Fruit fly (Drosophila melanogaster) whole organism, embryonic: ENCODE measurements around the gene ABCB7.

ENCODE experiments used
- Antp ChIP-seq: fragments of 200-800 bp; sonication (Bioruptor generic); optimal IDR thresholded peaks from 3 replicates; lab custom pipeline; 2016; ENCODE audit warnings: missing biosample characterization, missing genetic modification characterization
- CG10274 ChIP-seq: fragments of 200-800 bp; sonication (Bioruptor generic); optimal IDR thresholded peaks from 3 replicates; lab custom pipeline; 2017; ENCODE audit warnings: missing biosample characterization, mild to moderate bottlenecking, missing genetic modification characterization
- CG10321 ChIP-seq: fragments of 200-800 bp; sonication (Bioruptor generic); IDR thresholded peaks from 2 replicates; pipeline ENCODE4 v1.3.6; 2022; ENCODE audit warnings: missing biosample characterization, missing genetic modification characterization
- CG11695 ChIP-seq: fragments of 200-800 bp; sonication (Bioruptor generic); IDR thresholded peaks from 3 replicates; pipeline ENCODE4 v1.3.6; 2022; ENCODE audit warnings: missing biosample characterization, missing genetic modification characterization
- CG12744 ChIP-seq: fragments of 200-800 bp; sonication (Bioruptor generic); optimal IDR thresholded peaks from 2 replicates; lab custom pipeline; 2016; ENCODE audit warnings: missing biosample characterization, missing genetic modification characterization
- CG14441 ChIP-seq: fragments of 200-800 bp; sonication (Bioruptor generic); IDR thresholded peaks from 2 replicates; pipeline ENCODE4 v1.3.6; 2022; ENCODE audit warnings: missing biosample characterization, missing genetic modification characterization
- CG15011 ChIP-seq: fragments of 200-800 bp; sonication (Bioruptor generic); optimal IDR thresholded peaks from 3 replicates; lab custom pipeline; 2018; ENCODE audit warnings: missing biosample characterization, mild to moderate bottlenecking, missing genetic modification characterization
- CG15601 ChIP-seq: fragments of 200-800 bp; sonication (Bioruptor generic); optimal IDR thresholded peaks from 3 replicates; lab custom pipeline; 2019; ENCODE audit warnings: missing biosample characterization, mild to moderate bottlenecking, missing genetic modification characterization, moderate library complexity
- CG1602 ChIP-seq: fragments of 200-800 bp; sonication (Bioruptor generic); optimal IDR thresholded peaks from 3 replicates; lab custom pipeline; 2016; ENCODE audit warnings: missing biosample characterization, missing genetic modification characterization
- CG17186 ChIP-seq: fragments of 200-800 bp; sonication (Bioruptor generic); optimal IDR thresholded peaks from 3 replicates; lab custom pipeline; 2017; ENCODE audit warnings: missing biosample characterization, missing genetic modification reagents, missing genetic modification characterization
- CG17612 ChIP-seq: fragments of 200-800 bp; sonication (Bioruptor generic); IDR thresholded peaks from 2 replicates; pipeline ENCODE4 v1.3.6; 2022; ENCODE audit warnings: missing biosample characterization, missing genetic modification characterization
- CG18262 ChIP-seq: fragments of 200-800 bp; optimal IDR thresholded peaks from 3 replicates; lab custom pipeline; 2019; ENCODE audit warnings: missing biosample characterization, mild to moderate bottlenecking, missing genetic modification characterization, moderate library complexity
- CG1832 ChIP-seq: fragments of 200-800 bp; sonication (Bioruptor generic); optimal IDR thresholded peaks from 2 replicates; lab custom pipeline; 2017; ENCODE audit warnings: missing biosample characterization, mild to moderate bottlenecking, missing genetic modification characterization, inconsistent platforms
- CG18619 ChIP-seq: fragments of 200-800 bp; sonication (Bioruptor generic); optimal IDR thresholded peaks from 3 replicates; lab custom pipeline; 2017; ENCODE audit warnings: missing biosample characterization, mild to moderate bottlenecking, missing genetic modification characterization
- CG2889 ChIP-seq: fragments of 200-800 bp; sonication (Bioruptor generic); IDR thresholded peaks from 3 replicates; pipeline ENCODE4 v1.3.6; 2022; ENCODE audit warnings: missing biosample characterization, missing genetic modification characterization
- CG34376 ChIP-seq: fragments of 200-800 bp; sonication (Bioruptor generic); optimal IDR thresholded peaks from 2 replicates; lab custom pipeline; 2018; ENCODE audit warnings: missing biosample characterization, mild to moderate bottlenecking, missing genetic modification characterization
- CG42726 ChIP-seq: fragments of 200-800 bp; sonication (Bioruptor generic); IDR thresholded peaks from 2 replicates; pipeline ENCODE4 v1.3.6; 2022; ENCODE audit warnings: missing biosample characterization, missing genetic modification characterization; ENCODE audit not compliant: partially characterized antibody
- CG6654 ChIP-seq: fragments of 200-800 bp; sonication (Bioruptor generic); optimal IDR thresholded peaks from 2 replicates; lab custom pipeline; 2017; ENCODE audit warnings: missing biosample characterization, mild to moderate bottlenecking, missing genetic modification characterization
- CkIIα-i1 ChIP-seq: fragments of 200-800 bp; sonication (Bioruptor generic); IDR thresholded peaks from 2 replicates; pipeline ENCODE4 v1.3.6; 2022; ENCODE audit warnings: missing biosample characterization, missing genetic modification characterization
- CrebB ChIP-seq: fragments of 200-800 bp; sonication (Bioruptor generic); optimal IDR thresholded peaks from 3 replicates; lab custom pipeline; 2018; ENCODE audit warnings: missing biosample characterization, mild to moderate bottlenecking, missing genetic modification characterization
- Dad ChIP-seq: fragments of 200-800 bp; sonication (Bioruptor generic); optimal IDR thresholded peaks from 3 replicates; lab custom pipeline; 2016; ENCODE audit warnings: missing biosample characterization, missing genetic modification characterization
- Deaf1 ChIP-seq: fragments of 200-800 bp; optimal IDR thresholded peaks from 3 replicates; lab custom pipeline; 2019; ENCODE audit warnings: missing biosample characterization, mild to moderate bottlenecking, missing genetic modification characterization, moderate library complexity
- HLH4C ChIP-seq: fragments of 200-800 bp; sonication (Bioruptor generic); IDR thresholded peaks from 3 replicates; pipeline ENCODE4 v1.3.6; 2022; ENCODE audit warnings: missing biosample characterization, missing genetic modification characterization; ENCODE audit not compliant: partially characterized antibody
- Hey ChIP-seq: fragments of 200-800 bp; sonication (Bioruptor generic); optimal IDR thresholded peaks from 3 replicates; lab custom pipeline; 2018; ENCODE audit warnings: missing biosample characterization, mild to moderate bottlenecking, missing genetic modification characterization
- Hr3 ChIP-seq: fragments of 200-800 bp; sonication (Bioruptor generic); optimal IDR thresholded peaks from 3 replicates; lab custom pipeline; 2016; ENCODE audit warnings: missing biosample characterization, missing genetic modification characterization
- Hr39 ChIP-seq: fragments of >200 bp; optimal IDR thresholded peaks from 2 replicates; lab custom pipeline; 2017
- Kr ChIP-seq: fragments of 200-800 bp; sonication (Bioruptor generic); optimal IDR thresholded peaks from 2 replicates; lab custom pipeline; 2017; ENCODE audit warnings: missing biosample characterization, mild to moderate bottlenecking, missing genetic modification characterization
- Lpt ChIP-seq: fragments of >200 bp; optimal IDR thresholded peaks from 2 replicates; lab custom pipeline; 2018; ENCODE audit warnings: missing biosample characterization, missing genetic modification characterization
- MBD-R2 ChIP-seq: fragments of 200-800 bp; sonication (Bioruptor generic); IDR thresholded peaks from 2 replicates; pipeline ENCODE4 v1.3.6; 2022; ENCODE audit warnings: missing biosample characterization, missing genetic modification characterization
- Neu2 ChIP-seq: fragments of 200-800 bp; sonication (Bioruptor generic); optimal IDR thresholded peaks from 3 replicates; lab custom pipeline; 2016; ENCODE audit warnings: missing biosample characterization, missing genetic modification characterization, borderline replicate concordance
- Ptx1 ChIP-seq: fragments of 200-800 bp; sonication (Bioruptor generic); IDR thresholded peaks from 2 replicates; pipeline ENCODE4 v1.3.6; 2022; ENCODE audit warnings: missing biosample characterization, missing genetic modification characterization
- Sox100B ChIP-seq: fragments of 200-800 bp; sonication (Bioruptor generic); optimal IDR thresholded peaks from 3 replicates; lab custom pipeline; 2018; ENCODE audit warnings: missing biosample characterization, mild to moderate bottlenecking, missing genetic modification characterization
- TFAM ChIP-seq: fragments of 200-800 bp; sonication (Bioruptor generic); optimal IDR thresholded peaks from 2 replicates; lab custom pipeline; 2017; ENCODE audit warnings: missing biosample characterization, missing genetic modification characterization, inconsistent platforms
- ab ChIP-seq: fragments of 200-800 bp; sonication (Bioruptor generic); optimal IDR thresholded peaks from 2 replicates; lab custom pipeline; 2016; ENCODE audit warnings: missing biosample characterization, missing genetic modification characterization
- aop ChIP-seq: fragments of 200-800 bp; sonication (Bioruptor generic); IDR thresholded peaks from 2 replicates; pipeline ENCODE4 v1.3.6; 2022; ENCODE audit warnings: missing biosample characterization, missing genetic modification characterization
- ase ChIP-seq: fragments of 200-800 bp; sonication (Bioruptor generic); IDR thresholded peaks from 3 replicates; pipeline ENCODE4 v1.3.6; 2022; ENCODE audit warnings: missing biosample characterization, missing genetic modification characterization
- az2 ChIP-seq: fragments of 200-800 bp; sonication (Bioruptor generic); optimal IDR thresholded peaks from 3 replicates; lab custom pipeline; 2016; ENCODE audit warnings: missing biosample characterization, missing genetic modification characterization
- br ChIP-seq: fragments of >200 bp; optimal IDR thresholded peaks from 2 replicates; lab custom pipeline; 2017
- cato ChIP-seq: fragments of 200-800 bp; sonication (Bioruptor generic); optimal IDR thresholded peaks from 2 replicates; lab custom pipeline; 2016; ENCODE audit warnings: missing biosample characterization, missing genetic modification characterization, borderline replicate concordance
- caup ChIP-seq: fragments of 200-800 bp; sonication (Bioruptor generic); optimal IDR thresholded peaks from 3 replicates; lab custom pipeline; 2017; ENCODE audit warnings: missing biosample characterization, mild to moderate bottlenecking, missing genetic modification characterization, moderate library complexity; ENCODE audit not compliant: severe bottlenecking
- crol ChIP-seq: fragments of 200-800 bp; sonication (Bioruptor generic); IDR thresholded peaks from 2 replicates; pipeline ENCODE4 v1.3.6; 2022; ENCODE audit warnings: missing biosample characterization, missing genetic modification characterization
- exex ChIP-seq: fragments of 200-800 bp; sonication (Bioruptor generic); optimal IDR thresholded peaks from 4 replicates; lab custom pipeline; 2018; ENCODE audit warnings: missing biosample characterization, mild to moderate bottlenecking, missing genetic modification characterization, moderate library complexity
- grn ChIP-seq: fragments of 200-800 bp; sonication (Bioruptor generic); optimal IDR thresholded peaks from 3 replicates; lab custom pipeline; 2017; ENCODE audit warnings: missing biosample characterization, missing genetic modification characterization
- hkb ChIP-seq, 2 experiments: fragments of 200-800 bp in 1 of 2; fragments of >200 bp in 1 of 2; sonication (Bioruptor generic) in 1 of 2; IDR thresholded peaks in 1 of 2; optimal IDR thresholded peaks in 1 of 2; 2 replicates each; pipeline versions ENCODE4 v1.3.6 to Lab custom; 2017 to 2022; ENCODE audit warnings: missing biosample characterization in 1 of 2, missing genetic modification characterization in 1 of 2
- kni ChIP-seq: fragments of 200-800 bp; sonication (Bioruptor generic); optimal IDR thresholded peaks from 3 replicates; lab custom pipeline; 2017; ENCODE audit warnings: mild to moderate bottlenecking, missing biosample characterization, missing genetic modification reagents, missing genetic modification characterization
- oc ChIP-seq: fragments of 200-800 bp; sonication (Bioruptor generic); optimal IDR thresholded peaks from 2 replicates; lab custom pipeline; 2018; ENCODE audit warnings: missing biosample characterization, mild to moderate bottlenecking, missing genetic modification characterization, moderate library complexity
- pnt ChIP-seq: fragments of 200-800 bp; sonication (Bioruptor generic); optimal IDR thresholded peaks from 3 replicates; lab custom pipeline; 2016; ENCODE audit warnings: missing biosample characterization, missing genetic modification characterization
- tll ChIP-seq, 2 experiments: fragments of 200-800 bp in 1 of 2; fragments of >200 bp in 1 of 2; sonication (Bioruptor generic) in 1 of 2; optimal IDR thresholded peaks; 2 replicates each; lab custom pipeline; 2017 to 2019; ENCODE audit warnings: missing biosample characterization in 2 of 2, missing genetic modification characterization in 2 of 2, mild to moderate bottlenecking in 1 of 2, moderate library complexity in 1 of 2
- usp ChIP-seq: fragments of >200 bp; optimal IDR thresholded peaks from 2 replicates; lab custom pipeline; 2017; ENCODE audit warnings: missing biosample characterization, missing genetic modification characterization
- wor ChIP-seq: fragments of 200-800 bp; sonication (Bioruptor generic); IDR thresholded peaks from 2 replicates; pipeline ENCODE4 v1.3.6; 2022; ENCODE audit warnings: missing biosample characterization, missing genetic modification characterization

The ABCB7 gene

dm6 chr3L:1644920-1645567 lies 26.8 kb downstream of the ABCB7 start, which contains the start of the genes alphaCOP and CG13919 (continued):
- TF ChIP-seq oc (tag; lab: Kevin White, UChicago): peak; percentile 97
- TF ChIP-seq az2: peak; percentile 98
- TF ChIP-seq CG18262 (tag; lab: Kevin White, UChicago): peak; percentile 95
- peak; percentile 80 for TF ChIP-seq aop (GFP tag; lab: Robert Waterston, UW)
- TF ChIP-seq CG15011 (GFP tag; lab: Kevin White, UChicago): no peak
- peak; percentile 61 for TF ChIP-seq CG10274 (GFP tag; lab: Kevin White, UChicago)
- TF ChIP-seq Hr39 (lab: Kevin White, UChicago): peak; percentile 23
- TF ChIP-seq hkb (optimal IDR thresholded peaks at IDR 0.05; lab: Kevin White, UChicago): no peak
- peak; percentile 94 for TF ChIP-seq hkb (GFP tag; IDR thresholded peaks at IDR 0.05; lab: Robert Waterston, UW)
- no peak for TF ChIP-seq CG42726 (GFP tag; lab: Robert Waterston, UW)
- peak; percentile 95 for TF ChIP-seq CrebB (tag; lab: Kevin White, UChicago)
- TF ChIP-seq CG15601: peak; percentile 95
- peak; percentile 75 for TF ChIP-seq TFAM
- peak; percentile 94 for TF ChIP-seq cato (GFP tag; lab: Kevin White, UChicago)
- TF ChIP-seq wor (GFP tag; lab: Robert Waterston, UW): peak; percentile 96
- TF ChIP-seq CG34376 (GFP tag; lab: Kevin White, UChicago): peak; percentile 89
- peak; percentile 99 for TF ChIP-seq Ptx1 (GFP tag; lab: Robert Waterston, UW)
- TF ChIP-seq CG18619 (GFP tag; lab: Kevin White, UChicago): peak; percentile 94
- peak; percentile 76 for TF ChIP-seq CG17186 (GFP tag; lab: Kevin White, UChicago)
- peak; percentile 99 for TF ChIP-seq MBD-R2 (GFP tag; lab: Robert Waterston, UW)
- peak; percentile 83 for TF ChIP-seq CG10321
- no peak for TF ChIP-seq CG1832 (GFP tag; lab: Kevin White, UChicago)
- no peak for TF ChIP-seq Sox100B (GFP tag; lab: Kevin White, UChicago)
- no peak for TF ChIP-seq Kr (GFP tag; lab: Kevin White, UChicago)
- no peak for TF ChIP-seq br (lab: Kevin White, UChicago)
- peak in 1 of 2 experiments; percentile 62 for TF ChIP-seq tll (GFP tag; optimal IDR thresholded peaks at IDR 0.05; lab: Kevin White, UChicago)
- TF ChIP-seq HLH4C (GFP tag; lab: Robert Waterston, UW): no peak
- TF ChIP-seq CG2889: peak; percentile 98
- peak; percentile 84 for TF ChIP-seq Dad
- no peak for TF ChIP-seq Lpt (GFP tag; lab: Kevin White, UChicago)
- peak; percentile 85 for TF ChIP-seq grn (GFP tag; lab: Kevin White, UChicago)
- peak; percentile 95 for TF ChIP-seq ase
- TF ChIP-seq Antp (GFP tag; lab: Kevin White, UChicago): peak; percentile 83
- peak; percentile 69 for TF ChIP-seq CG6654
- TF ChIP-seq CG12744 (GFP tag; lab: Kevin White, UChicago): peak; percentile 91
- TF ChIP-seq exex: peak; percentile 85
- no peak for TF ChIP-seq usp
- TF ChIP-seq CG17612 (GFP tag; lab: Robert Waterston, UW): peak; percentile 96
- TF ChIP-seq pnt (GFP tag; lab: Kevin White, UChicago): peak; percentile 89
- TF ChIP-seq caup: peak; percentile 94
- peak; percentile 98 for TF ChIP-seq Hr3 (GFP tag; lab: Kevin White, UChicago)
- peak; percentile 90 for TF ChIP-seq ab (GFP tag; lab: Kevin White, UChicago)
- peak; percentile 57 for TF ChIP-seq Neu2
- peak; percentile 77 for TF ChIP-seq Deaf1 (tag; lab: Kevin White, UChicago)
- TF ChIP-seq CkIIα-i1 (GFP tag; lab: Robert Waterston, UW): peak; percentile 78
- TF ChIP-seq CG1602: peak; percentile 98
- TF ChIP-seq CG14441 (GFP tag; lab: Robert Waterston, UW): peak; percentile 98
- peak; percentile 95 for TF ChIP-seq CG11695 (GFP tag; lab: Robert Waterston, UW)
- peak; percentile 65 for TF ChIP-seq crol (GFP tag; lab: Robert Waterston, UW)
- TF ChIP-seq Hey (tag; lab: Kevin White, UChicago): peak; percentile 74
- peak; percentile 67 for TF ChIP-seq kni (GFP tag; lab: Kevin White, UChicago)
